Fruit fly (Drosophila melanogaster) whole organism, wandering third instar larva: Measurements from ENCODE around the gene CG31948.

Source experiments
- CrebA ChIP-seq: fragments of 200-800 bp; sonication (Bioruptor generic); optimal IDR thresholded peaks from 2 replicates; lab custom pipeline; 2016; ENCODE audit warnings: missing biosample characterization, mild to moderate bottlenecking, missing genetic modification characterization, borderline replicate concordance
- Dfd ChIP-seq: fragments of >200 bp; optimal IDR thresholded peaks from 2 replicates; lab custom pipeline; 2017; ENCODE audit warnings: missing biosample characterization, missing genetic modification characterization
- Myc ChIP-seq: fragments of >200 bp; optimal IDR thresholded peaks from 2 replicates; lab custom pipeline; 2017
- br ChIP-seq: fragments of 200-800 bp; sonication (Bioruptor generic); optimal IDR thresholded peaks from 2 replicates; lab custom pipeline; 2016; ENCODE audit warnings: missing biosample characterization, missing genetic modification characterization
- ey ChIP-seq: fragments of 200-800 bp; sonication (Bioruptor generic); optimal IDR thresholded peaks from 2 replicates; lab custom pipeline; 2016; ENCODE audit warnings: missing biosample characterization, missing genetic modification characterization
- fru ChIP-seq: fragments of 200-800 bp; sonication (Bioruptor generic); optimal IDR thresholded peaks from 3 replicates; lab custom pipeline; 2016; ENCODE audit warnings: missing biosample characterization, mild to moderate bottlenecking, missing genetic modification characterization
- jim ChIP-seq: fragments of 175-275, 200-325 bp; sonication (Bioruptor generic); optimal IDR thresholded peaks from 2 replicates; lab custom pipeline; 2016; ENCODE audit warnings: missing biosample characterization, mild to moderate bottlenecking, missing genetic modification characterization
- lola ChIP-seq: fragments of >200 bp; optimal IDR thresholded peaks from 2 replicates; lab custom pipeline; 2017; ENCODE audit warnings: missing biosample characterization, missing genetic modification characterization
- usp ChIP-seq: fragments of >200 bp; optimal IDR thresholded peaks from 2 replicates; lab custom pipeline; 2017; ENCODE audit warnings: missing biosample characterization, missing genetic modification characterization

DNA sequence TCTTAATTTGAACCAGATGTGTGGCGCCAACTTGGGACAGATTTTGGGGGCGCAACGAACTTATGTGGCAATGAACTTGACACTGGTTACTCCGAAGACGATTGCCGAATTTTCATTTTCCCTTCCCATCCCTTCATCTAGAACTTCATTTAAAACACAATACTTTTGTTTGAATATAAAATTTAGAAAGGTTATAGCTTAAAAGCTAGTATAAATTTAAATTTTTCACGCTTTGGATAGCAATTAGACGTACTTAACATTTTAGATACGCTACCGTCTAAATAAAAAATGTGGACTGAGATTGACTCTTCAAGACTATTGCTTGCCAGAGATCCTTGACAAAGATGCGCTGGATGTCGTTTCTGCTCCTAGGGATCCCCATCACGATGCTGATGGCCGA, 8.0 kb upstream of the CG31948 start, which contains the start of gene CG44139:
- TF ChIP-seq usp (GFP tag; lab: Kevin White, UChicago) (no peak), Myc (lab: Kevin White, UChicago) (no peak), Dfd (GFP tag; lab: Kevin White, UChicago) (no peak), CrebA (GFP tag; lab: Kevin White, UChicago) (no peak), lola (GFP tag; lab: Kevin White, UChicago) (no peak), jim (GFP tag; lab: Kevin White, UChicago) (no peak), br (GFP tag; lab: Kevin White, UChicago) (no peak), ey (no peak), fru (GFP tag; lab: Kevin White, UChicago) (no peak)
